Fruit fly (Drosophila melanogaster): ENCODE measurements around the gene Wdr82.
A peak's percentile ranks its signal among the peaks of the same experiment; 100 is the strongest.

The Wdr82 gene

dm6 chr2L:8414887-8415883 lies 40.9 kb downstream of the Wdr82 start, which contains the start of the genes CG13398 and Akap200 (continued):
- TF ChIP-seq exex (tag; optimal IDR thresholded peaks at IDR 0.05) (no peak), CG13424 (tag; optimal IDR thresholded peaks at IDR 0.05) (peak; percentile 46), Awh (GFP tag; IDR thresholded peaks at IDR 0.05) (no peak), CG17612 (GFP tag; IDR thresholded peaks at IDR 0.05) (no peak), Lpt (GFP tag; optimal IDR thresholded peaks at IDR 0.05) (no peak), CG5180 (GFP tag; optimal IDR thresholded peaks at IDR 0.05) (no peak), CG12071 (GFP tag; optimal IDR thresholded peaks at IDR 0.05) (no peak), pnt (GFP tag; optimal IDR thresholded peaks at IDR 0.05) (no peak), jumu (GFP tag; optimal IDR thresholded peaks at IDR 0.05) (no peak), CG2678 (tag; optimal IDR thresholded peaks at IDR 0.05) (no peak), CG32532 (GFP tag; IDR thresholded peaks at IDR 0.05) (no peak), odd (GFP tag; optimal IDR thresholded peaks at IDR 0.05) (no peak), her (GFP tag; optimal IDR thresholded peaks at IDR 0.05) (peak; percentile 99), psq (GFP tag; optimal IDR thresholded peaks at IDR 0.05) (no peak), sisA (GFP tag; IDR thresholded peaks at IDR 0.05) (no peak), sim (GFP tag; IDR thresholded peaks at IDR 0.05) (no peak), tup (GFP tag; optimal IDR thresholded peaks at IDR 0.05) (no peak), toy (GFP tag; IDR thresholded peaks at IDR 0.05) (no peak), crc (GFP tag; optimal IDR thresholded peaks at IDR 0.05) (no peak), Blimp-1 (GFP tag; optimal IDR thresholded peaks at IDR 0.05) (peak; percentile 1), CG6765 (GFP tag; optimal IDR thresholded peaks at IDR 0.05) (no peak), Opbp (GFP tag; IDR thresholded peaks at IDR 0.05; ENCODE audit: partially characterized antibody) (peak; percentile 43; the same call in 1 of the 3 replicates), Hsf (GFP tag; optimal IDR thresholded peaks at IDR 0.05) (peak; percentile 16), E2f1 (GFP tag; IDR thresholded peaks at IDR 0.05) (no peak), CG12219 (GFP tag; optimal IDR thresholded peaks at IDR 0.05) (no peak), twi (tag; optimal IDR thresholded peaks at IDR 0.05) (no peak), CG2199 (GFP tag; IDR thresholded peaks at IDR 0.05) (no peak), gt (GFP tag; IDR thresholded peaks at IDR 0.05) (no peak), CG6854 (GFP tag; optimal IDR thresholded peaks at IDR 0.05) (no peak), dan (GFP tag; IDR thresholded peaks at IDR 0.05) (no peak), CG3281 (GFP tag; optimal IDR thresholded peaks at IDR 0.05) (no peak), Optix (GFP tag; IDR thresholded peaks at IDR 0.05) (no peak), lmd (GFP tag; IDR thresholded peaks at IDR 0.05) (no peak; the same call in 1 of the 2 replicates), Atf6 (GFP tag; IDR thresholded peaks at IDR 0.05) (no peak), Dad (GFP tag; optimal IDR thresholded peaks at IDR 0.05) (no peak), CG14860 (GFP tag; IDR thresholded peaks at IDR 0.05; ENCODE audit: partially characterized antibody) (no peak), Bdp1 (GFP tag; optimal IDR thresholded peaks at IDR 0.05) (no peak), nau (GFP tag; optimal IDR thresholded peaks at IDR 0.05) (no peak), CG5245 (GFP tag; optimal IDR thresholded peaks at IDR 0.05) (no peak), Chrac-16 (GFP tag; optimal IDR thresholded peaks at IDR 0.05) (no peak), Hey (tag; optimal IDR thresholded peaks at IDR 0.05) (no peak), CG11398 (GFP tag; optimal IDR thresholded peaks at IDR 0.05) (peak; percentile 20), CG2116 (GFP tag; optimal IDR thresholded peaks at IDR 0.05) (peak; percentile 27), cwo (GFP tag; optimal IDR thresholded peaks at IDR 0.05) (no peak), CG17361 (GFP tag; IDR thresholded peaks at IDR 0.05) (peak; percentile 76), CG13123 (GFP tag; optimal IDR thresholded peaks at IDR 0.05) (no peak), cato (GFP tag; optimal IDR thresholded peaks at IDR 0.05; ENCODE audit: borderline replicate concordance) (no peak), CoRest (tag; optimal IDR thresholded peaks at IDR 0.05) (peak; percentile 70), eyg (GFP tag; optimal IDR thresholded peaks at IDR 0.05) (no peak)

All from whole organism, embryonic.